Worm (Caenorhabditis elegans) whole organism, L1 larva: ENCODE measurements around the gene srw-15.
A peak's percentile ranks its signal among the peaks of the same experiment; 100 is the strongest.

Experiments used
- C04F5.9 ChIP-seq: sonication (generic microtip); optimal IDR thresholded peaks from 2 replicates; lab custom pipeline; 2016; ENCODE audit warnings: missing genetic modification characterization, missing compliant biosample characterization
- C34B4.2 ChIP-seq: sonication (generic microtip); optimal IDR thresholded peaks from 2 replicates; lab custom pipeline; 2017; ENCODE audit warnings: mild to moderate bottlenecking, missing genetic modification characterization, missing compliant biosample characterization
- Y116A8C.19 ChIP-seq: sonication (generic microtip); optimal IDR thresholded peaks from 2 replicates; lab custom pipeline; 2016; ENCODE audit warnings: missing compliant biosample characterization, missing genetic modification characterization, borderline replicate concordance
- aha-1 ChIP-seq: fragments of 150-350 bp; optimal IDR thresholded peaks from 2 replicates; lab custom pipeline; 2014; ENCODE audit warnings: missing biosample characterization, missing genetic modification characterization
- aly-2 ChIP-seq: fragments of 150-350 bp; optimal IDR thresholded peaks from 2 replicates; lab custom pipeline; 2014; ENCODE audit warnings: missing biosample characterization, missing genetic modification characterization
- ceh-63 ChIP-seq: fragments of 200-800 bp; sonication (Bioruptor generic); optimal IDR thresholded peaks from 2 replicates; lab custom pipeline; 2018; ENCODE audit warnings: mild to moderate bottlenecking, missing genetic modification characterization, missing compliant biosample characterization
- ceh-8 ChIP-seq: fragments of 200-800 bp; sonication (Bioruptor generic); optimal IDR thresholded peaks from 2 replicates; lab custom pipeline; 2018; ENCODE audit warnings: mild to moderate bottlenecking, missing genetic modification characterization, moderate library complexity, missing compliant biosample characterization
- ceh-88 ChIP-seq: fragments of 200-800 bp; sonication (Bioruptor generic); IDR thresholded peaks from 2 replicates; pipeline ENCODE4 v1.3.6; 2022; ENCODE audit warnings: missing genetic modification characterization, missing compliant biosample characterization
- ceh-90 ChIP-seq: sonication (generic microtip); optimal IDR thresholded peaks from 2 replicates; lab custom pipeline; 2016; ENCODE audit warnings: missing genetic modification characterization, missing compliant biosample characterization
- dpl-1 ChIP-seq, 3 experiments: fragments of 150-350 bp in 2 of 3; sonication (generic microtip) in 1 of 3; optimal IDR thresholded peaks; 2 replicates each; lab custom pipeline; 2014 to 2017; ENCODE audit warnings: missing biosample characterization in 3 of 3, missing genetic modification characterization in 3 of 3, missing genetic modification reagents in 3 of 3
- dsc-1 ChIP-seq: sonication (generic microtip); optimal IDR thresholded peaks from 2 replicates; lab custom pipeline; 2016; ENCODE audit warnings: mild to moderate bottlenecking, missing genetic modification characterization, missing compliant biosample characterization
- efl-1 ChIP-seq, 4 experiments: fragments of 150-350 bp; optimal IDR thresholded peaks in 3 of 4; peaks in 1 of 4; 1 replicate in 1 of 4; 2 replicates in 3 of 4; lab custom pipeline; 2014; ENCODE audit warnings: missing biosample characterization in 2 of 4, missing genetic modification characterization in 2 of 4, missing genetic modification reagents in 2 of 4
- efl-3 ChIP-seq: fragments of 200-800 bp; sonication (Bioruptor generic); optimal IDR thresholded peaks from 2 replicates; lab custom pipeline; 2018; ENCODE audit warnings: mild to moderate bottlenecking, missing genetic modification characterization, missing compliant biosample characterization
- egl-13 ChIP-seq: sonication (generic microtip); optimal IDR thresholded peaks from 2 replicates; lab custom pipeline; 2016; ENCODE audit warnings: missing genotype, missing genetic modification reagents, missing genetic modification characterization, missing compliant biosample characterization
- egl-27 ChIP-seq, 2 experiments: fragments of 150-350 bp in 1 of 2; sonication (generic microtip); optimal IDR thresholded peaks; 3 replicates each; lab custom pipeline; 2017 to 2018; ENCODE audit warnings: missing biosample characterization in 2 of 2, missing genetic modification characterization in 2 of 2, missing genetic modification reagents in 2 of 2
- elt-2 ChIP-seq: sonication (generic microtip); optimal IDR thresholded peaks from 2 replicates; lab custom pipeline; 2016; ENCODE audit warnings: missing genetic modification characterization, mild to moderate bottlenecking, inconsistent platforms, missing compliant biosample characterization, missing genetic modification reagents
- fkh-10 ChIP-seq: sonication (generic microtip); optimal IDR thresholded peaks from 2 replicates; lab custom pipeline; 2017; ENCODE audit warnings: missing biosample characterization, missing genetic modification reagents, missing genetic modification characterization
- fkh-8 ChIP-seq: sonication (generic microtip); optimal IDR thresholded peaks from 2 replicates; lab custom pipeline; 2016; ENCODE audit warnings: mild to moderate bottlenecking, missing genetic modification characterization, missing compliant biosample characterization
- grh-1 ChIP-seq: fragments of 200-800 bp; sonication (Bioruptor generic); IDR thresholded peaks from 2 replicates; pipeline ENCODE4 v1.3.6; 2022; ENCODE audit warnings: missing genetic modification reagents, missing genetic modification characterization, missing compliant biosample characterization
- hpl-2 ChIP-seq: fragments of 150-350 bp; optimal IDR thresholded peaks from 2 replicates; lab custom pipeline; 2014; ENCODE audit warnings: missing biosample characterization, missing genetic modification reagents, missing genetic modification characterization
- irx-1 ChIP-seq: sonication (generic microtip); optimal IDR thresholded peaks from 2 replicates; lab custom pipeline; 2016; ENCODE audit warnings: missing genetic modification characterization, missing compliant biosample characterization
- isw-1 ChIP-seq: fragments of 200-800 bp; sonication (Bioruptor generic); IDR thresholded peaks from 2 replicates; pipeline ENCODE4 v1.3.6; 2022; ENCODE audit warnings: missing genetic modification characterization, missing compliant biosample characterization
- jun-1 ChIP-seq: fragments of 150-350 bp; optimal IDR thresholded peaks from 2 replicates; lab custom pipeline; 2014; ENCODE audit warnings: missing biosample characterization, missing genetic modification reagents, missing genetic modification characterization
- lin-13 ChIP-seq: fragments of 150-350 bp; optimal IDR thresholded peaks from 2 replicates; lab custom pipeline; 2014; ENCODE audit warnings: missing biosample characterization, missing genetic modification reagents, missing genetic modification characterization
- lin-14 ChIP-seq: fragments of 200-800 bp; sonication (Bioruptor generic); optimal IDR thresholded peaks from 2 replicates; lab custom pipeline; 2018; ENCODE audit warnings: mild to moderate bottlenecking, missing genetic modification characterization, moderate library complexity, missing compliant biosample characterization
- lin-35 ChIP-seq, 2 experiments: fragments of 150-350 bp; optimal IDR thresholded peaks; 2 replicates each; lab custom pipeline; 2014; ENCODE audit warnings: missing biosample characterization in 2 of 2, missing genetic modification characterization in 2 of 2, missing genetic modification reagents in 2 of 2
- lin-39 ChIP-seq: fragments of 150-350 bp; optimal IDR thresholded peaks from 2 replicates; lab custom pipeline; 2014; ENCODE audit warnings: missing biosample characterization, missing genetic modification reagents, missing genetic modification characterization
- mab-9 ChIP-seq: fragments of 200-800 bp; sonication (Bioruptor generic); IDR thresholded peaks from 2 replicates; pipeline ENCODE4 v1.3.6; 2022; ENCODE audit warnings: missing genetic modification reagents, missing genetic modification characterization, missing compliant biosample characterization
- mef-2 ChIP-seq: fragments of 150-350 bp; optimal IDR thresholded peaks from 2 replicates; lab custom pipeline; 2014; ENCODE audit warnings: missing biosample characterization, missing genetic modification characterization
- nhr-11 ChIP-seq: fragments of 150-350 bp; optimal IDR thresholded peaks from 2 replicates; lab custom pipeline; 2014; ENCODE audit warnings: missing biosample characterization, missing genetic modification characterization
- nhr-19 ChIP-seq: fragments of 200-800 bp; sonication (Bioruptor generic); conservative IDR thresholded peaks from 2 replicates; pipeline ENCODE4 v1.3.6; 2022; ENCODE audit warnings: missing genetic modification characterization, missing compliant biosample characterization
- nhr-237 ChIP-seq: fragments of 150-350 bp; optimal IDR thresholded peaks from 2 replicates; lab custom pipeline; 2014; ENCODE audit warnings: missing biosample characterization, missing genetic modification characterization
- nhr-28 ChIP-seq: fragments of 150-350 bp; optimal IDR thresholded peaks from 2 replicates; lab custom pipeline; 2014; ENCODE audit warnings: missing biosample characterization, missing genetic modification characterization
- nhr-71 ChIP-seq: sonication (generic microtip); optimal IDR thresholded peaks from 2 replicates; lab custom pipeline; 2016; ENCODE audit warnings: mild to moderate bottlenecking, missing genetic modification characterization, moderate library complexity, missing compliant biosample characterization
- nhr-77 ChIP-seq: fragments of 150-350 bp; optimal IDR thresholded peaks from 2 replicates; lab custom pipeline; 2014; ENCODE audit warnings: missing biosample characterization, missing genetic modification characterization
- nhr-85 ChIP-seq: sonication (generic microtip); peaks from one replicate; lab custom pipeline; 2016; ENCODE audit warnings: missing genetic modification characterization, inconsistent platforms, missing compliant biosample characterization
- pqm-1 ChIP-seq: sonication (generic microtip); optimal IDR thresholded peaks from 3 replicates; lab custom pipeline; 2017; ENCODE audit warnings: missing biosample characterization, missing genetic modification characterization
- skn-1 ChIP-seq: fragments of 150-350 bp; optimal IDR thresholded peaks from 2 replicates; lab custom pipeline; 2014; ENCODE audit warnings: missing biosample characterization, missing genetic modification characterization
- snu-23 ChIP-seq: sonication (generic microtip); optimal IDR thresholded peaks from 2 replicates; lab custom pipeline; 2016; ENCODE audit warnings: missing genetic modification characterization, missing compliant biosample characterization
- sox-4 ChIP-seq: sonication (generic microtip); optimal IDR thresholded peaks from 2 replicates; lab custom pipeline; 2016; ENCODE audit warnings: missing genetic modification characterization, missing compliant biosample characterization
- sptf-1 ChIP-seq: fragments of 150-350 bp; optimal IDR thresholded peaks from 2 replicates; lab custom pipeline; 2014; ENCODE audit warnings: missing biosample characterization, missing genetic modification characterization
- swsn-7 ChIP-seq: sonication (generic microtip); optimal IDR thresholded peaks from 2 replicates; lab custom pipeline; 2016; ENCODE audit warnings: missing genetic modification characterization, missing compliant biosample characterization
- tbx-2 ChIP-seq: sonication (generic microtip); optimal IDR thresholded peaks from 2 replicates; lab custom pipeline; 2016; ENCODE audit warnings: missing genetic modification characterization, missing compliant biosample characterization
- tlp-1 ChIP-seq: fragments of 150-350 bp; optimal IDR thresholded peaks from 2 replicates; lab custom pipeline; 2014; ENCODE audit warnings: missing biosample characterization, missing genetic modification characterization
- unc-30 ChIP-seq: sonication (generic microtip); optimal IDR thresholded peaks from 2 replicates; lab custom pipeline; 2017; ENCODE audit warnings: missing biosample characterization, missing genetic modification characterization
- unc-86 ChIP-seq: sonication (generic microtip); optimal IDR thresholded peaks from 2 replicates; lab custom pipeline; 2016; ENCODE audit warnings: missing genetic modification characterization, missing compliant biosample characterization
- unc-98 ChIP-seq: fragments of 200-800 bp; sonication (Bioruptor generic); IDR thresholded peaks from 2 replicates; pipeline ENCODE4 v1.3.6; 2022; ENCODE audit warnings: missing genetic modification characterization, missing compliant biosample characterization
- xbp-1 ChIP-seq: sonication (generic microtip); optimal IDR thresholded peaks from 2 replicates; lab custom pipeline; 2016; ENCODE audit warnings: missing genetic modification characterization, missing compliant biosample characterization
- zag-1 ChIP-seq: fragments of 150-350 bp; optimal IDR thresholded peaks from 2 replicates; lab custom pipeline; 2014; ENCODE audit warnings: missing biosample characterization, missing genetic modification characterization
- zip-4 ChIP-seq: fragments of 200-800 bp; sonication (Bioruptor generic); optimal IDR thresholded peaks from 2 replicates; lab custom pipeline; 2018; ENCODE audit warnings: mild to moderate bottlenecking, missing genetic modification characterization, moderate library complexity, missing compliant biosample characterization
- ztf-4 ChIP-seq: fragments of 150-350 bp; optimal IDR thresholded peaks from 2 replicates; lab custom pipeline; 2014; ENCODE audit warnings: missing biosample characterization, missing genetic modification characterization

The srw-15 gene

ce11 chrV:15189567-15189966, 40.8 kb upstream of the srw-15 start, which contains the start of gene cyn-3 (continued):
- TF ChIP-seq aly-2 (tag; lab: Kevin White, UChicago) (peak; percentile 83), egl-13 (tag; lab: Kevin White, UChicago) (peak; percentile 79), elt-2 (peak; percentile 37), lin-14 (peak; percentile 92), fkh-8 (tag; lab: Kevin White, UChicago) (peak; percentile 89), unc-98 (GFP tag; lab: Robert Waterston, UW) (peak; percentile 8; the same call in 1 of the 2 replicates), swsn-7 (tag; lab: Kevin White, UChicago) (peak; percentile 90), xbp-1 (tag; lab: Kevin White, UChicago) (peak; percentile 92), dpl-1 (GFP tag; optimal IDR thresholded peaks at IDR 0.05; lab: Kevin White, UChicago) (peak; percentile 99), C04F5.9 (tag; lab: Kevin White, UChicago) (no peak), aha-1 (tag; lab: Kevin White, UChicago) (peak; percentile 56), nhr-77 (tag; lab: Kevin White, UChicago) (peak; percentile 74), isw-1 (GFP tag; lab: Robert Waterston, UW) (peak; percentile 91), Y116A8C.19 (tag; lab: Kevin White, UChicago) (no peak), unc-86 (tag; lab: Kevin White, UChicago) (peak; percentile 90), nhr-19 (peak; percentile 92), lin-35 (GFP tag; optimal IDR thresholded peaks at IDR 0.05; lab: Kevin White, UChicago) (peak; percentile 100), nhr-11 (peak; percentile 50), nhr-71 (peak; percentile 95), nhr-28 (tag; lab: Kevin White, UChicago) (no peak), egl-27 (tag; optimal IDR thresholded peaks at IDR 0.05; lab: Kevin White, UChicago) (no peak), sox-4 (tag; lab: Kevin White, UChicago) (peak; percentile 73), ceh-8 (GFP tag; lab: Kevin White, UChicago) (peak; percentile 10), unc-30 (tag; lab: Kevin White, UChicago) (no peak), nhr-85 (tag; lab: Kevin White, UChicago) (peak; percentile 95), lin-39 (tag; lab: Kevin White, UChicago) (peak; percentile 86), ceh-90 (tag; lab: Kevin White, UChicago) (no peak), hpl-2 (GFP tag; lab: Kevin White, UChicago) (no peak), grh-1 (peak; percentile 87), zag-1 (tag; lab: Kevin White, UChicago) (no peak), ztf-4 (tag; lab: Kevin White, UChicago) (peak; percentile 79), nhr-237 (tag; lab: Kevin White, UChicago) (peak; percentile 77)

- TF ChIP-seq ztf-4 (tag; lab: Kevin White, UChicago), result peak; percentile 78
- no peak for TF ChIP-seq pqm-1 (tag; lab: Kevin White, UChicago)
- peak; percentile 40 for TF ChIP-seq unc-86 (tag; lab: Kevin White, UChicago)
- TF ChIP-seq aha-1 (tag; lab: Kevin White, UChicago), result no peak
- no peak for TF ChIP-seq sptf-1 (tag; lab: Kevin White, UChicago)
- peak; percentile 39 for TF ChIP-seq mef-2 (tag; lab: Kevin White, UChicago)
- TF ChIP-seq snu-23 (GFP tag; lab: Kevin White, UChicago), result peak; percentile 78
- peak; percentile 66 for TF ChIP-seq tbx-2 (tag; lab: Kevin White, UChicago)
- TF ChIP-seq unc-98 (GFP tag; lab: Robert Waterston, UW), result no peak
- no peak for TF ChIP-seq unc-30 (tag; lab: Kevin White, UChicago)
- TF ChIP-seq jun-1 (tag; lab: Kevin White, UChicago), result peak; percentile 45
- TF ChIP-seq efl-3 (GFP tag; lab: Kevin White, UChicago), result no peak
- peak; percentile 66 for TF ChIP-seq dsc-1 (tag; lab: Kevin White, UChicago)
- no peak for TF ChIP-seq tlp-1
- no peak for TF ChIP-seq mab-9 (GFP tag; lab: Robert Waterston, UW)
- peak; percentile 11 for TF ChIP-seq hpl-2 (GFP tag; lab: Kevin White, UChicago)
- TF ChIP-seq ceh-88 (GFP tag; lab: Robert Waterston, UW), result no peak
- peak; percentile 67 for TF ChIP-seq skn-1 (tag; lab: Kevin White, UChicago)
- peak; percentile 71 for TF ChIP-seq nhr-19
- no peak for TF ChIP-seq ceh-63 (GFP tag; lab: Kevin White, UChicago)
- peak; percentile 28 for TF ChIP-seq irx-1
- TF ChIP-seq zip-4 (GFP tag; lab: Kevin White, UChicago), result peak; percentile 29
- no peak for TF ChIP-seq aly-2 (tag; lab: Kevin White, UChicago)
- peak; percentile 29 for TF ChIP-seq C34B4.2 (tag; lab: Kevin White, UChicago)
- no peak for TF ChIP-seq fkh-10 (GFP tag; lab: Kevin White, UChicago)
- peak; percentile 34 for TF ChIP-seq lin-13 (GFP tag; lab: Kevin White, UChicago)
- peak; percentile 57 to 80 for TF ChIP-seq efl-1 (optimal IDR thresholded peaks at IDR 0.05; lab: Kevin White, UChicago)
- TF ChIP-seq efl-1 (GFP tag; optimal IDR thresholded peaks at IDR 0.05 in 1 of 2; lab: Kevin White, UChicago), result peak; percentile 72 to 98
- no peak for TF ChIP-seq Y116A8C.19 (tag; lab: Kevin White, UChicago)
Observed at ce11 chrV:15190903-15191302, 39.4 kb upstream of the srw-15 start, which contains the start of gene Y75B12B.11. Y75B12B.11 (plus strand) TSS chrV:15191296.
